Fruit fly (Drosophila melanogaster): ENCODE results near the gene hyx.
A peak's percentile ranks its signal among the peaks of the same experiment; 100 is the strongest.

The hyx gene

DNA sequence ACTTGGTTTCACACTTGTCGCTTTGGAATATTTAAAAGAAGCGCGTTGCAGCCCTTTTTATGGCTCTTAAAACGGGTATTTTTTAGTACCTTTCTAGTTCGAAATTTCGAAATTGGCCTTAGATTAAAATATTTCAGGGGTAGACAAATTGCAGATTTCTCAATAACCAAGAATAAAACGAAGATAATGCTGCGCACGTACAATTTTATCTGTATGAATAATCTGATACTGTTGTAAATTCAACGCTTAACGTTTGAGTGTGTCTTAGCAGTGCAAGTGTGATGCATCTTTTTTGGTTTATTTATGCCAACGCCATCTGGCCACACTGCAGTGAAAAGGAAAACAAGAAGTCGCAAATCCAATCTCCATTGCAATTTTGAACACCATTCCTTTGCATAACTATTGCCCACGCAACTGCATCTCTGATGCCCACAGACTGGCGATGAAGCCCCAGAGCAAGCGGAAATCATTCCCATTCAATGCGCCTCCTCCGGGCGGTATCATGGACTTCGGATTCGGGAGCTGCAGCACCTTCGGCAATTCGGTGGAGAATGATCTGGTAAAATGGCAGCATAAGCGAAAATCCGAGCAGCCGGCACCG lies 12.1 kb downstream of the hyx start, which contains the start of gene Nmdmc (continued):
- TF ChIP-seq Adf1 (GFP tag; IDR thresholded peaks at IDR 0.05) (no peak), cg (GFP tag; optimal IDR thresholded peaks at IDR 0.05) (no peak), CG10321 (GFP tag; IDR thresholded peaks at IDR 0.05) (no peak), Mrtf (GFP tag; IDR thresholded peaks at IDR 0.05) (no peak), aop (GFP tag; IDR thresholded peaks at IDR 0.05) (no peak), rib (GFP tag; IDR thresholded peaks at IDR 0.05) (no peak), CG12769 (tag; optimal IDR thresholded peaks at IDR 0.05) (no peak), CG17385 (GFP tag; optimal IDR thresholded peaks at IDR 0.05) (no peak), GATAe (GFP tag; conservative IDR thresholded peaks at IDR 0.05) (no peak), CG11695 (GFP tag; IDR thresholded peaks at IDR 0.05) (no peak), CG14050 (GFP tag; IDR thresholded peaks at IDR 0.05) (no peak), CG32532 (GFP tag; IDR thresholded peaks at IDR 0.05) (no peak), CG5180 (GFP tag; optimal IDR thresholded peaks at IDR 0.05) (no peak), Lim3 (GFP tag; IDR thresholded peaks at IDR 0.05) (no peak), CG33213 (GFP tag; optimal IDR thresholded peaks at IDR 0.05) (no peak), CG2889 (GFP tag; IDR thresholded peaks at IDR 0.05) (no peak), MBD-R2 (GFP tag; IDR thresholded peaks at IDR 0.05) (no peak), CG12659 (GFP tag; optimal IDR thresholded peaks at IDR 0.05) (peak; percentile 43), CG8089 (GFP tag; optimal IDR thresholded peaks at IDR 0.05) (no peak), Dbx (GFP tag; IDR thresholded peaks at IDR 0.05) (no peak), dmrt11E (tag; optimal IDR thresholded peaks at IDR 0.05) (no peak), CG33557 (GFP tag; optimal IDR thresholded peaks at IDR 0.05) (peak; percentile 12), CG10274 (GFP tag; optimal IDR thresholded peaks at IDR 0.05) (no peak), CG9876 (GFP tag; optimal IDR thresholded peaks at IDR 0.05) (no peak), CG11696 (GFP tag; IDR thresholded peaks at IDR 0.05) (no peak), danr (GFP tag; IDR thresholded peaks at IDR 0.05) (no peak), sisA (GFP tag; IDR thresholded peaks at IDR 0.05) (no peak), gt (GFP tag; IDR thresholded peaks at IDR 0.05) (no peak), Hmx (GFP tag; optimal IDR thresholded peaks at IDR 0.05) (no peak), h (optimal IDR thresholded peaks at IDR 0.05) (no peak), tll (GFP tag; optimal IDR thresholded peaks at IDR 0.05) (no peak), CG17829 (tag; optimal IDR thresholded peaks at IDR 0.05) (peak; percentile 20), otp (GFP tag; IDR thresholded peaks at IDR 0.05) (no peak), CG10543 (GFP tag; optimal IDR thresholded peaks at IDR 0.05) (no peak), CG1603 (tag; optimal IDR thresholded peaks at IDR 0.05) (peak; percentile 60), CG11093 (GFP tag; IDR thresholded peaks at IDR 0.05) (no peak), sug (tag; optimal IDR thresholded peaks at IDR 0.05) (peak; percentile 38), Mad (GFP tag; optimal IDR thresholded peaks at IDR 0.05) (no peak), Myb (GFP tag; optimal IDR thresholded peaks at IDR 0.05) (peak; percentile 71), trem (tag; optimal IDR thresholded peaks at IDR 0.05) (peak; percentile 74), Hmr (GFP tag; optimal IDR thresholded peaks at IDR 0.05) (no peak), HmgZ (tag; optimal IDR thresholded peaks at IDR 0.05) (peak; percentile 26), cad (GFP tag; optimal IDR thresholded peaks at IDR 0.05) (no peak), Deaf1 (tag; optimal IDR thresholded peaks at IDR 0.05) (no peak), CG14014 (GFP tag; IDR thresholded peaks at IDR 0.05) (no peak), Ravus (GFP tag; IDR thresholded peaks at IDR 0.05) (no peak), gce (GFP tag; IDR thresholded peaks at IDR 0.05) (no peak), Med (GFP tag) (no peak), Doc3 (GFP tag; IDR thresholded peaks at IDR 0.05; ENCODE audit: partially characterized antibody) (no peak), Side (GFP tag; optimal IDR thresholded peaks at IDR 0.05) (no peak), D (optimal IDR thresholded peaks at IDR 0.05) (no peak), D (GFP tag; optimal IDR thresholded peaks at IDR 0.05) (no peak), CG4360 (GFP tag; IDR thresholded peaks at IDR 0.05) (no peak)
